Fruit fly (Drosophila melanogaster): Measurements from ENCODE around the gene CG7382.

CG7382 gene

dm6 chr2L:5542944-5543515 lies 23.3 kb upstream of the CG7382 start (continued):
- TF ChIP-seq CG33557 (GFP tag; optimal IDR thresholded peaks at IDR 0.05) (no peak), tgo (GFP tag; IDR thresholded peaks at IDR 0.05) (peak; percentile 57; the same call in 2 of the 3 replicates), gsb (GFP tag; IDR thresholded peaks at IDR 0.05) (peak; percentile 46; the same call in 1 of the 2 replicates), Dp (GFP tag; optimal IDR thresholded peaks at IDR 0.05) (no peak), slp2 (GFP tag; optimal IDR thresholded peaks at IDR 0.05) (peak; percentile 21), NC2α (GFP tag; optimal IDR thresholded peaks at IDR 0.05) (no peak), CHES-1-like (GFP tag; optimal IDR thresholded peaks at IDR 0.05) (peak; percentile 61), odd (GFP tag; optimal IDR thresholded peaks at IDR 0.05) (peak; percentile 53), zen2 (GFP tag; IDR thresholded peaks at IDR 0.05; ENCODE audit: partially characterized antibody) (no peak), Drgx (GFP tag; IDR thresholded peaks at IDR 0.05) (peak; percentile 68), CG17568 (GFP tag; optimal IDR thresholded peaks at IDR 0.05) (no peak), CG14441 (GFP tag; IDR thresholded peaks at IDR 0.05) (peak; percentile 65), tup (GFP tag; optimal IDR thresholded peaks at IDR 0.05) (no peak), CG8290 (GFP tag; optimal IDR thresholded peaks at IDR 0.05) (no peak), CG8290 (tag; optimal IDR thresholded peaks at IDR 0.05) (no peak), dmrt99B (tag; optimal IDR thresholded peaks at IDR 0.05) (no peak), Med (GFP tag) (peak; percentile 95), CG11695 (GFP tag; IDR thresholded peaks at IDR 0.05) (peak; percentile 70), CG14965 (GFP tag; optimal IDR thresholded peaks at IDR 0.05; ENCODE audit: borderline replicate concordance) (no peak), jumu (GFP tag; optimal IDR thresholded peaks at IDR 0.05) (no peak), CG12236 (GFP tag; optimal IDR thresholded peaks at IDR 0.05) (no peak), D19B (GFP tag; optimal IDR thresholded peaks at IDR 0.05) (no peak), Ets65A (GFP tag) (peak; percentile 78), CG8281 (tag; optimal IDR thresholded peaks at IDR 0.05) (no peak), Fer1 (GFP tag; optimal IDR thresholded peaks at IDR 0.05) (peak; percentile 68), Stat92E (GFP tag; optimal IDR thresholded peaks at IDR 0.05) (no peak), Awh (GFP tag; IDR thresholded peaks at IDR 0.05) (peak; percentile 59), CG18764 (GFP tag; optimal IDR thresholded peaks at IDR 0.05) (no peak), pita (GFP tag; optimal IDR thresholded peaks at IDR 0.05) (no peak), CG31388 (GFP tag; optimal IDR thresholded peaks at IDR 0.05) (no peak), CG12659 (GFP tag; optimal IDR thresholded peaks at IDR 0.05) (peak; percentile 37), Opbp (GFP tag; IDR thresholded peaks at IDR 0.05; ENCODE audit: partially characterized antibody) (0 out of 3 replicates have a peak, but pooled peaks have one; percentile 6), ewg (GFP tag; optimal IDR thresholded peaks at IDR 0.05) (no peak), CG12942 (GFP tag; optimal IDR thresholded peaks at IDR 0.05) (peak; percentile 40), pan (optimal IDR thresholded peaks at IDR 0.05) (no peak), pan (GFP tag; optimal IDR thresholded peaks at IDR 0.05 in 1 of 2, IDR thresholded peaks at IDR 0.05 in 1 of 2) (peak in 1 of 2 experiments; percentile 44), chif (GFP tag; optimal IDR thresholded peaks at IDR 0.05) (peak in 1 of 2 experiments; percentile 11), CG34224 (GFP tag; IDR thresholded peaks at IDR 0.05; ENCODE audit: partially characterized antibody) (no peak), scrt (GFP tag; optimal IDR thresholded peaks at IDR 0.05) (peak; percentile 26), jigr1 (GFP tag; IDR thresholded peaks at IDR 0.05) (no peak), Sin3A (optimal IDR thresholded peaks at IDR 0.05) (no peak), CG6272 (GFP tag; IDR thresholded peaks at IDR 0.05) (no peak; the same call in 1 of the 2 replicates), CG6254 (GFP tag; optimal IDR thresholded peaks at IDR 0.05) (no peak), hbn (GFP tag; IDR thresholded peaks at IDR 0.05; ENCODE audit: partially characterized antibody) (no peak; the same call in 1 of the 2 replicates), gfzf (GFP tag; optimal IDR thresholded peaks at IDR 0.05) (no peak), CG2129 (GFP tag; IDR thresholded peaks at IDR 0.05; ENCODE audit: partially characterized antibody) (no peak), ato (GFP tag; IDR thresholded peaks at IDR 0.05; ENCODE audit: partially characterized antibody) (no peak), peb (GFP tag; IDR thresholded peaks at IDR 0.05) (no peak; the same call in 1 of the 2 replicates), lola (GFP tag; optimal IDR thresholded peaks at IDR 0.05) (no peak), CG17612 (GFP tag; IDR thresholded peaks at IDR 0.05) (no peak)

Data from whole organism, embryonic.